Fruit fly (Drosophila melanogaster): ENCODE data around the gene PGRP-LC.

dm6 chr3L:9360217-9360692 lies 21.6 kb downstream of the PGRP-LC start, which contains the start of gene Pdxk:
- TF ChIP-seq CTCF (optimal IDR thresholded peaks at IDR 0.05), result no peak
- TF ChIP-seq CG8478 (optimal IDR thresholded peaks at IDR 0.05), result no peak

All from S2 (cell line).